Fruit fly (Drosophila melanogaster): ENCODE data around the gene CG10077.

The CG10077 gene

DNA sequence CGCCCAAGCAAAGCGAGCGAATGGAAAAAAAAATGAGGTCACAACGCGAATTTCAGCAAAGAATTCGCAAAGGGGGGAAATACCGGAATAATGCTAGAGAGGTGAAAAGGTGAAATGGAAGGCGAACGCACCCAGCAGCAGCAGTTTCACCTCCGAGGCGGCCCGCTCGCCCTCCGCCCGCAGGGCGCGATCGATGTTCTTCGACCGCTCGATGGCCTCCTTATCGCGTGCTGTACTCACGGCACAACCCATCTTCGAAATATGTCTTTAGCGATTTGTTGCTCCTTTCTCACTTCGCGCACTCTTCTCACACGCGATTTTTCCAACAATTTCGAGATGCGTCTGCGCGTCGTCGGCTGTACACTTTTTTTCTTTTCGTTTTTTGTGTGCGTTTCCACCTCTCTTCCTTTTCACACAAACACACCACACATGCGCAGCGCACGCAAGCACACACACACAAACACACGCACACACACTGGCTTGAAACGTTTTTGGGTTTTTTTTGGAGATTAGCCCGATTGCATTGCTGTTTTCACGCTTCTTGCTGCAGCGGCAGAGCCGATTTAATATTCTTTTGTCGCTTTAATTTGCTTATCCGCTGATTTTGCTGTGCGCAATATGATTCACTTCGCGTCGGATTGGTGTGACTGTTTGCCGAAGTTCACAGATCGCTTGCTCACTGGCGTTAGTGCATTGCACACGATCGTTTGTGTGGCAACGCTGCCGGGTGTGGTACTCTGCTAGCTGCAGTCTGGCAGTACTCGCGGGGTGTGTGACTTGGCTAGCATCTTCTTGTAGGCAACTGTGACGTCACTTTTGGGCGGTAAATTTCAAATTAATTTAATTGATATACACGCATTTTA is 23.9 kb upstream of the CG10077 start, which contains the start of gene Galphai:
Galphai (minus strand) TSS at position 658 of the 863 bp plus-strand sequence.
- TF ChIP-seq Dif (GFP tag; optimal IDR thresholded peaks at IDR 0.05; ENCODE audit: partially characterized antibody): no peak
- TF ChIP-seq lola (GFP tag; optimal IDR thresholded peaks at IDR 0.05): no peak
- TF ChIP-seq Sp1 (GFP tag; optimal IDR thresholded peaks at IDR 0.05): peak; percentile 44
- no peak for TF ChIP-seq Mio (GFP tag; optimal IDR thresholded peaks at IDR 0.05)
- TF ChIP-seq woc (GFP tag; optimal IDR thresholded peaks at IDR 0.05): no peak
- no peak for TF ChIP-seq Abd-B (GFP tag; optimal IDR thresholded peaks at IDR 0.05)
- TF ChIP-seq fru (GFP tag; optimal IDR thresholded peaks at IDR 0.05): peak; percentile 18
- no peak for TF ChIP-seq N (GFP tag; optimal IDR thresholded peaks at IDR 0.05)
- no peak for TF ChIP-seq sage (GFP tag; optimal IDR thresholded peaks at IDR 0.05)
- no peak for TF ChIP-seq Hr83 (GFP tag; optimal IDR thresholded peaks at IDR 0.05; ENCODE audit: poor library complexity, severe bottlenecking)
- TF ChIP-seq Dfd (GFP tag; optimal IDR thresholded peaks at IDR 0.05): no peak
- peak; percentile 19 for TF ChIP-seq rgr (GFP tag; optimal IDR thresholded peaks at IDR 0.05)
- TF ChIP-seq CrebA (GFP tag; optimal IDR thresholded peaks at IDR 0.05; ENCODE audit: borderline replicate concordance): no peak
- no peak for TF ChIP-seq usp (GFP tag; optimal IDR thresholded peaks at IDR 0.05)
- TF ChIP-seq GATAd (GFP tag; optimal IDR thresholded peaks at IDR 0.05): no peak
- no peak for TF ChIP-seq pan (optimal IDR thresholded peaks at IDR 0.05)
- TF ChIP-seq Vsx2 (GFP tag; optimal IDR thresholded peaks at IDR 0.05; ENCODE audit: partially characterized antibody): no peak
- no peak for TF ChIP-seq psq (GFP tag; optimal IDR thresholded peaks at IDR 0.05)
- no peak for TF ChIP-seq tai (GFP tag; optimal IDR thresholded peaks at IDR 0.05)
- TF ChIP-seq h (GFP tag; optimal IDR thresholded peaks at IDR 0.05): peak; percentile 11
- peak in 1 of 2 experiments; percentile 17 for TF ChIP-seq dl (GFP tag; optimal IDR thresholded peaks at IDR 0.05; ENCODE audit: insufficient read depth in 1 of 2, partially characterized antibody in 2 of 2)
- TF ChIP-seq sv (GFP tag; optimal IDR thresholded peaks at IDR 0.05): no peak
- no peak for TF ChIP-seq dmrt93B (GFP tag; optimal IDR thresholded peaks at IDR 0.05)
- no peak for TF ChIP-seq OdsH (GFP tag; optimal IDR thresholded peaks at IDR 0.05)
- peak; percentile 40 for TF ChIP-seq jim (GFP tag; optimal IDR thresholded peaks at IDR 0.05)
- no peak for TF ChIP-seq Rel (GFP tag; optimal IDR thresholded peaks at IDR 0.05)
- TF ChIP-seq Rel (tag; optimal IDR thresholded peaks at IDR 0.05): peak; percentile 95
- TF ChIP-seq Jra (GFP tag; optimal IDR thresholded peaks at IDR 0.05): peak; percentile 26
- TF ChIP-seq dsf (GFP tag; optimal IDR thresholded peaks at IDR 0.05; ENCODE audit: borderline replicate concordance): no peak
- peak; percentile 22 for TF ChIP-seq Hnf4 (GFP tag; optimal IDR thresholded peaks at IDR 0.05)
- TF ChIP-seq brk (GFP tag; optimal IDR thresholded peaks at IDR 0.05): no peak
- no peak for TF ChIP-seq Hr78 (GFP tag; optimal IDR thresholded peaks at IDR 0.05)
- peak in 1 of 2 experiments; percentile 16 for TF ChIP-seq foxo (GFP tag; optimal IDR thresholded peaks at IDR 0.05)
- TF ChIP-seq CG9705 (GFP tag; optimal IDR thresholded peaks at IDR 0.05): no peak
- no peak for TF ChIP-seq br (GFP tag; optimal IDR thresholded peaks at IDR 0.05)
- peak; percentile 6 for TF ChIP-seq Myc (optimal IDR thresholded peaks at IDR 0.05)
- TF ChIP-seq CG32264 (GFP tag; optimal IDR thresholded peaks at IDR 0.05): no peak
- peak; percentile 21 for TF ChIP-seq HLH106 (tag; optimal IDR thresholded peaks at IDR 0.05)

DNA sequence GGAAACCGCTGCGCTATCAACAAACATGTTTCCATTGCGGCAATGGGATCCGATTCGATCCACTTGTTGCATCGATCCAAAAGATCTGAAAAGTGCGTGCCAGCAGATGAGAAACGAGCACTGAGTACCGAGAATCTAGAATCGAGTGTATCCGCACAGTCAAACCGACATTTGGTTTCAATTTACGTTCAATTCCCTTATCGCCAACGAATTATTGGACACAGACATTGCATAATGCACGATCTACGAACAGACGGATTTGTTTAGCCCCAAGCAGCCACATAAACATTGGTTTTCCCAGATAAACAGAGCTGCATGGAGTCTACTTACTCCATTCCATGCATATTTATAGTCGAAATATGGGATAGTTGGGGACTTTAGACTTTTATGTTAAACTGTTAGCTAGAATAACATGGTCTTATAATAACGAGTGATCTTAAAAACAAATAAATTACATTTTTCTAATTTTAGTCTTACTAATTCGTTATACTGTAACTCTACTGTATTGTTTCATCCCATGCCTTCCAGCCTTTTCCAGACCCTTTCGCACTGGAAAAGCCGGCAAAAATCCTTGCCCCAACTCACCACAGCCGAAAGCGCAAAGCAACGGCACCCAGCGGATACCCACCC is 23.2 kb upstream of the CG10077 start:
- TF ChIP-seq Dfd (GFP tag; optimal IDR thresholded peaks at IDR 0.05) (no peak), GATAd (GFP tag; optimal IDR thresholded peaks at IDR 0.05) (no peak), foxo (GFP tag; optimal IDR thresholded peaks at IDR 0.05) (no peak), OdsH (GFP tag; optimal IDR thresholded peaks at IDR 0.05) (no peak), Rel (GFP tag; optimal IDR thresholded peaks at IDR 0.05) (no peak), Rel (tag; optimal IDR thresholded peaks at IDR 0.05) (no peak), brk (GFP tag; optimal IDR thresholded peaks at IDR 0.05) (no peak), Abd-B (GFP tag; optimal IDR thresholded peaks at IDR 0.05) (no peak), CG9705 (GFP tag; optimal IDR thresholded peaks at IDR 0.05) (no peak), pan (optimal IDR thresholded peaks at IDR 0.05) (no peak), Vsx2 (GFP tag; optimal IDR thresholded peaks at IDR 0.05; ENCODE audit: partially characterized antibody) (no peak), CG32264 (GFP tag; optimal IDR thresholded peaks at IDR 0.05) (no peak), HLH106 (tag; optimal IDR thresholded peaks at IDR 0.05) (no peak)

Measured in whole organism, wandering third instar larva.